Worm (Caenorhabditis elegans): Measurements from ENCODE around the gene Y46B2A.3.

ce11 chrII:900720-901332 is 34.1 kb upstream of the Y46B2A.3 start, which contains the start of gene T07D3.9:
- TF ChIP-seq ceh-18 (tag; optimal IDR thresholded peaks at IDR 0.05) (no peak), ceh-22 (tag; optimal IDR thresholded peaks at IDR 0.05) (no peak), elt-2 (tag; optimal IDR thresholded peaks at IDR 0.05) (peak; percentile 92), nhr-11 (tag; optimal IDR thresholded peaks at IDR 0.05) (no peak), ref-2 (tag; optimal IDR thresholded peaks at IDR 0.05) (no peak), pha-4 (tag; optimal IDR thresholded peaks at IDR 0.05) (no peak), elt-4 (tag; optimal IDR thresholded peaks at IDR 0.05) (no peak)

Measured in whole organism, late embryonic.